Worm (Caenorhabditis elegans) whole organism, L3 larva: ENCODE results near the gene F53H2.1.

Experiments used
- aly-2 ChIP-seq: fragments of 150-350 bp; optimal IDR thresholded peaks from 2 replicates; lab custom pipeline; 2014; ENCODE audit warnings: missing biosample characterization, missing genetic modification characterization
- lin-39 ChIP-seq: fragments of 150-350 bp; optimal IDR thresholded peaks from 2 replicates; lab custom pipeline; 2018; ENCODE audit warnings: missing biosample characterization, missing genetic modification reagents, missing genetic modification characterization
- nhr-12 ChIP-seq: fragments of 150-350 bp; optimal IDR thresholded peaks from 2 replicates; lab custom pipeline; 2014; ENCODE audit warnings: missing biosample characterization, missing genetic modification characterization
- nhr-67 ChIP-seq: fragments of 150-350 bp; optimal IDR thresholded peaks from 2 replicates; lab custom pipeline; 2014; ENCODE audit warnings: missing biosample characterization, missing genetic modification characterization
- nhr-77 ChIP-seq: fragments of 150-350 bp; optimal IDR thresholded peaks from 2 replicates; lab custom pipeline; 2014; ENCODE audit warnings: missing biosample characterization, missing genetic modification characterization
- unc-62 ChIP-seq: fragments of 150-350 bp; sonication (generic microtip); optimal IDR thresholded peaks from 4 replicates; lab custom pipeline; 2014; ENCODE audit warnings: missing biosample characterization, missing genetic modification reagents, missing genetic modification characterization
- zag-1 ChIP-seq: fragments of 150-350 bp; optimal IDR thresholded peaks from 2 replicates; lab custom pipeline; 2014; ENCODE audit warnings: missing biosample characterization, missing genetic modification characterization
- ztf-4 ChIP-seq: fragments of 150-350 bp; optimal IDR thresholded peaks from 2 replicates; lab custom pipeline; 2014; ENCODE audit warnings: missing biosample characterization, missing genetic modification characterization

DNA sequence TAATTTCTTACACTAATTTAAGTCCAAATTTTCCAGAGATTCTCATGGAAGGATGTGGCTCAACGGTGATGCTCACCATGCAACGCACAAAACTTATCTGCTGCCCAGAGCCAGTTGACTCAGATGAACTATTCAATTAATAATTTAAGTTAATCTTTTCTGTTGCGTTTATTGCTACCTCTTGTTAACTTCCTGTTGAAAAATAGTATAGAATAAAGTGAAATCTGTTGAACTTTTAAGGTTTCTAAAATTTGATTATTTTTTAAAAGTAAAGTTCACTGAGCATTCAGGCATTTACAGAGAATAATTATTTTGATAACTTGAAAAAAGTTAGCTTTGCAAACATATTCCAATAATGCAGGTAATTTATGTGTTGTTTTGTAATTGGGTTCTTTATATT lies 11.4 kb upstream of the F53H2.1 start:
- TF ChIP-seq unc-62, result no peak
- no peak for TF ChIP-seq aly-2 (tag; lab: Kevin White, UChicago)
- TF ChIP-seq nhr-67 (tag; lab: Kevin White, UChicago), result no peak
- no peak for TF ChIP-seq lin-39 (tag; lab: Kevin White, UChicago)
- no peak for TF ChIP-seq nhr-77 (tag; lab: Kevin White, UChicago)
- TF ChIP-seq ztf-4 (tag; lab: Kevin White, UChicago), result no peak
- TF ChIP-seq nhr-12 (tag; lab: Kevin White, UChicago), result no peak
- TF ChIP-seq zag-1 (tag; lab: Kevin White, UChicago), result no peak
